Worm (Caenorhabditis elegans) whole organism, young adult: ENCODE data around the gene melo-3.

Source experiments
- C06A6.2 ChIP-seq: fragments of 200-800 bp; sonication (Bioruptor generic); conservative IDR thresholded peaks from 2 replicates; pipeline ENCODE4 v1.3.6; 2022; ENCODE audit warnings: missing genetic modification characterization, missing compliant biosample characterization
- C17E4.6 ChIP-seq: fragments of 200-800 bp; sonication (Bioruptor generic); IDR thresholded peaks from 2 replicates; pipeline ENCODE4 v1.3.6; 2022; ENCODE audit warnings: missing genetic modification reagents, missing genetic modification characterization, missing compliant biosample characterization
- D2030.7 ChIP-seq: fragments of 200-800 bp; sonication (Bioruptor generic); IDR thresholded peaks from 2 replicates; pipeline ENCODE4 v1.3.6; 2022; ENCODE audit warnings: missing genetic modification reagents, missing genetic modification characterization, missing compliant biosample characterization
- F22D6.2 ChIP-seq: sonication (generic microtip); optimal IDR thresholded peaks from 2 replicates; lab custom pipeline; 2016; ENCODE audit warnings: mild to moderate bottlenecking, missing genetic modification characterization, missing compliant biosample characterization
- F23B12.7 ChIP-seq: sonication (generic microtip); optimal IDR thresholded peaks from 2 replicates; lab custom pipeline; 2017; ENCODE audit warnings: missing genetic modification characterization, mild to moderate bottlenecking, missing compliant biosample characterization, antibody characterized with exemption, moderate library complexity; ENCODE audit not compliant: insufficient read depth
- F49E8.2 ChIP-seq: sonication (generic microtip); optimal IDR thresholded peaks from 3 replicates; lab custom pipeline; 2017; ENCODE audit warnings: missing genetic modification characterization, mild to moderate bottlenecking, missing compliant biosample characterization, antibody characterized with exemption, moderate library complexity; ENCODE audit not compliant: insufficient read depth
- F57C9.4 ChIP-seq: sonication (generic microtip); optimal IDR thresholded peaks from 2 replicates; lab custom pipeline; 2017; ENCODE audit warnings: mild to moderate bottlenecking, missing genetic modification characterization, missing compliant biosample characterization
- Y95B8A.8 ChIP-seq: fragments of 200-800 bp; sonication (Bioruptor generic); IDR thresholded peaks from 2 replicates; pipeline ENCODE4 v1.3.6; 2022; ENCODE audit warnings: missing genetic modification reagents, missing genetic modification characterization, missing compliant biosample characterization
- akir-1 ChIP-seq: fragments of 200-800 bp; sonication (Bioruptor generic); optimal IDR thresholded peaks from 2 replicates; lab custom pipeline; 2018; ENCODE audit warnings: mild to moderate bottlenecking, missing genetic modification characterization, moderate library complexity, missing compliant biosample characterization
- aptf-2 ChIP-seq: fragments of 200-800 bp; sonication (Bioruptor generic); conservative IDR thresholded peaks from 2 replicates; pipeline ENCODE4 v1.3.6; 2022; ENCODE audit warnings: missing genetic modification reagents, missing genetic modification characterization, missing compliant biosample characterization
- atf-7 ChIP-seq: sonication (generic microtip); optimal IDR thresholded peaks from 2 replicates; lab custom pipeline; 2017; ENCODE audit warnings: mild to moderate bottlenecking, missing genetic modification characterization, missing compliant biosample characterization
- athp-1 ChIP-seq: sonication (generic microtip); optimal IDR thresholded peaks from 2 replicates; lab custom pipeline; 2017; ENCODE audit warnings: mild to moderate bottlenecking, missing genetic modification characterization, missing compliant biosample characterization
- attf-3 ChIP-seq: fragments of 200-800 bp; sonication (Bioruptor generic); conservative IDR thresholded peaks from 2 replicates; pipeline ENCODE4 v1.3.6; 2022; ENCODE audit warnings: missing genetic modification reagents, missing genetic modification characterization, missing compliant biosample characterization
- attf-6 ChIP-seq: fragments of 200-800 bp; sonication (Bioruptor generic); IDR thresholded peaks from 2 replicates; pipeline ENCODE4 v1.3.6; 2022; ENCODE audit warnings: missing genetic modification reagents, missing genetic modification characterization, missing compliant biosample characterization
- bed-1 ChIP-seq: fragments of 200-800 bp; sonication (Bioruptor generic); IDR thresholded peaks from 2 replicates; pipeline ENCODE4 v1.3.6; 2022; ENCODE audit warnings: missing genetic modification reagents, missing genetic modification characterization, missing compliant biosample characterization
- cebp-1 ChIP-seq, 2 experiments: fragments of 200-800 bp in 1 of 2; sonication (Bioruptor generic) in 1 of 2; sonication (generic microtip) in 1 of 2; IDR thresholded peaks in 1 of 2; optimal IDR thresholded peaks in 1 of 2; 2 replicates each; pipeline versions ENCODE4 v1.3.6 to Lab custom; 2017 to 2022; ENCODE audit warnings: missing compliant biosample characterization in 2 of 2, missing genetic modification characterization in 2 of 2, mild to moderate bottlenecking in 1 of 2, missing genetic modification reagents in 1 of 2, moderate library complexity in 1 of 2
- ceh-27 ChIP-seq: fragments of 200-800 bp; sonication (Bioruptor generic); optimal IDR thresholded peaks from 2 replicates; lab custom pipeline; 2018; ENCODE audit warnings: mild to moderate bottlenecking, missing genetic modification characterization, moderate library complexity, missing compliant biosample characterization
- ceh-79 ChIP-seq: sonication (generic microtip); optimal IDR thresholded peaks from 2 replicates; lab custom pipeline; 2017; ENCODE audit warnings: mild to moderate bottlenecking, missing genetic modification characterization, missing compliant biosample characterization
- die-1 ChIP-seq: sonication (generic microtip); optimal IDR thresholded peaks from 2 replicates; lab custom pipeline; 2016; ENCODE audit warnings: missing genotype, mild to moderate bottlenecking, missing genetic modification characterization, missing compliant biosample characterization
- dpff-1 ChIP-seq: sonication (generic microtip); optimal IDR thresholded peaks from 2 replicates; lab custom pipeline; 2017; ENCODE audit warnings: mild to moderate bottlenecking, missing genetic modification characterization, missing compliant biosample characterization
- dpl-1 ChIP-seq: fragments of 150-350 bp; optimal IDR thresholded peaks from 2 replicates; lab custom pipeline; 2014; ENCODE audit warnings: missing biosample characterization, missing genetic modification reagents, missing genetic modification characterization
- efl-1 ChIP-seq: fragments of 150-350 bp; optimal IDR thresholded peaks from 2 replicates; lab custom pipeline; 2014; ENCODE audit warnings: missing biosample characterization, missing genetic modification reagents, missing genetic modification characterization
- egl-44 ChIP-seq: fragments of 200-800 bp; sonication (Bioruptor generic); IDR thresholded peaks from 2 replicates; pipeline ENCODE4 v1.3.6; 2022; ENCODE audit warnings: missing genetic modification reagents, missing genetic modification characterization, missing compliant biosample characterization
- hrde-1 ChIP-seq: sonication (generic microtip); optimal IDR thresholded peaks from 2 replicates; lab custom pipeline; 2016; ENCODE audit warnings: missing genetic modification characterization, mild to moderate bottlenecking, missing compliant biosample characterization, moderate library complexity, missing genotype, missing genetic modification reagents, borderline replicate concordance
- hsf-1 ChIP-seq: fragments of 200-800 bp; sonication (Bioruptor generic); IDR thresholded peaks from 2 replicates; pipeline ENCODE4 v1.3.6; 2022; ENCODE audit warnings: missing genetic modification reagents, missing genetic modification characterization, missing compliant biosample characterization
- lag-1 ChIP-seq: fragments of 200-800 bp; sonication (Bioruptor generic); IDR thresholded peaks from 2 replicates; pipeline ENCODE4 v1.3.6; 2022; ENCODE audit warnings: missing genetic modification reagents, missing genetic modification characterization, missing compliant biosample characterization
- let-526 ChIP-seq: fragments of 200-800 bp; sonication (Bioruptor generic); IDR thresholded peaks from 2 replicates; pipeline ENCODE4 v1.3.6; 2022; ENCODE audit warnings: missing genetic modification reagents, missing genetic modification characterization, missing compliant biosample characterization
- lin-26 ChIP-seq: fragments of 200-800 bp; sonication (Bioruptor generic); IDR thresholded peaks from 2 replicates; pipeline ENCODE4 v1.3.6; 2022; ENCODE audit warnings: missing genetic modification reagents, missing genetic modification characterization, missing compliant biosample characterization
- lin-40 ChIP-seq: sonication (generic microtip); optimal IDR thresholded peaks from 2 replicates; lab custom pipeline; 2016; ENCODE audit warnings: missing genetic modification characterization, mild to moderate bottlenecking, missing compliant biosample characterization, missing genotype, missing genetic modification reagents
- lin-54 ChIP-seq: fragments of 200-800 bp; sonication (Bioruptor generic); optimal IDR thresholded peaks from 2 replicates; lab custom pipeline; 2018; ENCODE audit warnings: mild to moderate bottlenecking, missing genetic modification characterization, missing compliant biosample characterization
- lsl-1 ChIP-seq: fragments of 200-800 bp; sonication (Bioruptor generic); optimal IDR thresholded peaks from 2 replicates; lab custom pipeline; 2018; ENCODE audit warnings: mild to moderate bottlenecking, missing genetic modification characterization, moderate library complexity, missing compliant biosample characterization
- madf-3 ChIP-seq: fragments of 200-800 bp; sonication (Bioruptor generic); IDR thresholded peaks from 2 replicates; pipeline ENCODE4 v1.3.6; 2022; ENCODE audit warnings: missing genetic modification reagents, missing genetic modification characterization, missing compliant biosample characterization
- nfya-1 ChIP-seq: sonication (generic microtip); optimal IDR thresholded peaks from 2 replicates; lab custom pipeline; 2017; ENCODE audit warnings: antibody characterized with exemption, missing compliant biosample characterization, missing genetic modification characterization, borderline replicate concordance; ENCODE audit not compliant: insufficient read depth
- nfyb-1 ChIP-seq: fragments of 200-800 bp; sonication (Bioruptor generic); IDR thresholded peaks from 2 replicates; pipeline ENCODE4 v1.3.6; 2022; ENCODE audit warnings: missing genetic modification reagents, missing genetic modification characterization, missing compliant biosample characterization
- pbrm-1 ChIP-seq: fragments of 200-800 bp; sonication (Bioruptor generic); IDR thresholded peaks from 2 replicates; pipeline ENCODE4 v1.3.6; 2022; ENCODE audit warnings: missing genetic modification reagents, missing genetic modification characterization, missing compliant biosample characterization
- pha-4 ChIP-seq: fragments of 150-350 bp; sonication (generic microtip); optimal IDR thresholded peaks from 2 replicates; lab custom pipeline; 2014; ENCODE audit warnings: missing biosample characterization, missing genetic modification reagents, missing genetic modification characterization
- rcor-1 ChIP-seq: fragments of 200-800 bp; sonication (Bioruptor generic); IDR thresholded peaks from 2 replicates; pipeline ENCODE4 v1.3.6; 2022; ENCODE audit warnings: missing genetic modification reagents, missing genetic modification characterization, missing compliant biosample characterization
- repo-1 ChIP-seq: sonication (generic microtip); optimal IDR thresholded peaks from 2 replicates; lab custom pipeline; 2017; ENCODE audit warnings: mild to moderate bottlenecking, missing genetic modification characterization, missing compliant biosample characterization
- snpc-1.1 ChIP-seq: sonication (generic microtip); optimal IDR thresholded peaks from 2 replicates; lab custom pipeline; 2017; ENCODE audit warnings: missing genetic modification characterization, mild to moderate bottlenecking, missing compliant biosample characterization, antibody characterized with exemption, moderate library complexity, missing genotype, missing genetic modification reagents; ENCODE audit not compliant: insufficient read depth
- snpc-3.4 ChIP-seq: sonication (generic microtip); optimal IDR thresholded peaks from 2 replicates; lab custom pipeline; 2017; ENCODE audit warnings: missing genetic modification characterization, mild to moderate bottlenecking, missing compliant biosample characterization, antibody characterized with exemption, moderate library complexity, missing genotype, missing genetic modification reagents
- somi-1 ChIP-seq: fragments of 200-800 bp; sonication (Bioruptor generic); optimal IDR thresholded peaks from 2 replicates; lab custom pipeline; 2018; ENCODE audit warnings: mild to moderate bottlenecking, missing genetic modification characterization, missing compliant biosample characterization
- tbp1 ChIP-seq: fragments of 200-800 bp; sonication (Bioruptor generic); optimal IDR thresholded peaks from 2 replicates; lab custom pipeline; 2018; ENCODE audit warnings: mild to moderate bottlenecking, missing genetic modification characterization, missing compliant biosample characterization
- unc-130 ChIP-seq: sonication (generic microtip); optimal IDR thresholded peaks from 2 replicates; lab custom pipeline; 2016; ENCODE audit warnings: missing genetic modification reagents, missing genetic modification characterization, missing compliant biosample characterization
- zim-3 ChIP-seq: sonication (generic microtip); optimal IDR thresholded peaks from 2 replicates; lab custom pipeline; 2017; ENCODE audit warnings: mild to moderate bottlenecking, missing genetic modification characterization, moderate library complexity, missing compliant biosample characterization
- ztf-18 ChIP-seq: sonication (generic microtip); optimal IDR thresholded peaks from 2 replicates; lab custom pipeline; 2016; ENCODE audit warnings: missing genotype, mild to moderate bottlenecking, missing genetic modification characterization, missing compliant biosample characterization
- ztf-28 ChIP-seq: fragments of 200-800 bp; sonication (Bioruptor generic); IDR thresholded peaks from 2 replicates; pipeline ENCODE4 v1.3.6; 2022; ENCODE audit warnings: missing genetic modification reagents, missing genetic modification characterization, missing compliant biosample characterization
- ztf-6 ChIP-seq: fragments of 200-800 bp; sonication (Bioruptor generic); IDR thresholded peaks from 2 replicates; pipeline ENCODE4 v1.3.6; 2022; ENCODE audit warnings: missing genetic modification reagents, missing genetic modification characterization, missing compliant biosample characterization

The melo-3 gene

DNA sequence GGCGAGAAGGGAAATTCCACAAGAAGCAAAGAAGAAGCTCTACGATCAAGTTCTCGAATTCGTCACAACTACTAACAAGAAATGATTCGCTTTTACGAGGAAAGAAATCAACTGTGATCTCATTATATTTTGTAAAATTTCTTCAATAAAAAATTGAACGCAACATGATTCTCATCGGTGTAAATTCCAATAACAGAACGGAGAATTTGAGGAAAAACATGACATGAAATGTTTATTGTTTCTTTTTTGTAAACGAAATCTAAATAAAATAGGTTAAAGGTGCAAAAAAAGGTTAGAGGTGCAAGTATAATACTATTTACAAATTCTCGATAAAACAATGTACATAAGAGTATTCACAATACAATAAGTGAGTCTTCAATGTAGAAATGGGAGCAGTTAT, 45.2 kb downstream of the melo-3 start:
- TF ChIP-seq ztf-6 (GFP tag; lab: Robert Waterston, UW) (no peak), snpc-3.4 (peak; percentile 74), athp-1 (tag; lab: Kevin White, UChicago) (peak; percentile 71), egl-44 (GFP tag; lab: Robert Waterston, UW) (peak; percentile 44; the same call in 1 of the 2 replicates), D2030.7 (GFP tag; lab: Robert Waterston, UW) (peak; percentile 42), hrde-1 (peak; percentile 89), akir-1 (no peak), unc-130 (GFP tag; lab: Kevin White, UChicago) (peak; percentile 65), madf-3 (GFP tag; lab: Robert Waterston, UW) (peak; percentile 48; the same call in 1 of the 2 replicates), efl-1 (GFP tag; lab: Kevin White, UChicago) (peak; percentile 6), nfyb-1 (GFP tag; lab: Robert Waterston, UW) (no peak), somi-1 (GFP tag; lab: Kevin White, UChicago) (no peak), cebp-1 (GFP tag; IDR thresholded peaks at IDR 0.05; lab: Robert Waterston, UW) (no peak), cebp-1 (tag; optimal IDR thresholded peaks at IDR 0.05; lab: Kevin White, UChicago) (peak; percentile 21), F22D6.2 (tag; lab: Kevin White, UChicago) (no peak), pbrm-1 (0 out of 2 replicates have a peak, but pooled peaks have one; percentile 13), F23B12.7 (no peak), ztf-18 (tag; lab: Kevin White, UChicago) (no peak), snpc-1.1 (tag; lab: Kevin White, UChicago) (peak; percentile 14), tbp1 (GFP tag; lab: Kevin White, UChicago) (peak; percentile 42), C06A6.2 (GFP tag; lab: Robert Waterston, UW) (no peak), hsf-1 (GFP tag; lab: Robert Waterston, UW) (peak; percentile 79), die-1 (tag; lab: Kevin White, UChicago) (peak; percentile 50), F57C9.4 (tag; lab: Kevin White, UChicago) (no peak), bed-1 (no peak), repo-1 (tag; lab: Kevin White, UChicago) (peak; percentile 11), aptf-2 (GFP tag; lab: Robert Waterston, UW) (no peak), nfya-1 (tag; lab: Kevin White, UChicago) (no peak), let-526 (GFP tag; lab: Robert Waterston, UW) (no peak), attf-3 (no peak), C17E4.6 (0 out of 2 replicates have a peak, but pooled peaks have one; percentile 44), ceh-79 (no peak), lin-54 (GFP tag; lab: Kevin White, UChicago) (peak; percentile 51), F49E8.2 (tag; lab: Kevin White, UChicago) (peak; percentile 77), lsl-1 (GFP tag; lab: Kevin White, UChicago) (peak; percentile 46), attf-6 (GFP tag; lab: Robert Waterston, UW) (peak; percentile 84), rcor-1 (peak; percentile 69), lin-40 (tag; lab: Kevin White, UChicago) (no peak), ceh-27 (GFP tag; lab: Kevin White, UChicago) (no peak), zim-3 (tag; lab: Kevin White, UChicago) (no peak), dpl-1 (GFP tag; lab: Kevin White, UChicago) (no peak), atf-7 (no peak), lin-26 (GFP tag; lab: Robert Waterston, UW) (no peak; the same call in 1 of the 2 replicates), lag-1 (GFP tag; lab: Robert Waterston, UW) (no peak), Y95B8A.8 (GFP tag; lab: Robert Waterston, UW) (peak; percentile 91), dpff-1 (tag; lab: Kevin White, UChicago) (no peak), pha-4 (tag; lab: Kevin White, UChicago) (no peak), ztf-28 (GFP tag; lab: Robert Waterston, UW) (no peak)
